Worm (Caenorhabditis elegans) whole organism, late embryonic: ENCODE data around the gene ZK380.6.

Experiments
- ahr-1 ChIP-seq: sonication (generic microtip); optimal IDR thresholded peaks from 2 replicates; lab custom pipeline; 2016; ENCODE audit warnings: missing genetic modification characterization, missing compliant biosample characterization
- ama-1 ChIP-seq: fragments of 150-350 bp; optimal IDR thresholded peaks from 2 replicates; lab custom pipeline; 2014
- ceh-14 ChIP-seq: sonication (generic microtip); optimal IDR thresholded peaks from 2 replicates; lab custom pipeline; 2016; ENCODE audit warnings: missing genotype, missing genetic modification characterization, missing compliant biosample characterization
- ceh-19 ChIP-seq: fragments of 200-800 bp; sonication (Bioruptor generic); optimal IDR thresholded peaks from 2 replicates; lab custom pipeline; 2018; ENCODE audit warnings: mild to moderate bottlenecking, missing genetic modification characterization, missing compliant biosample characterization
- ceh-2 ChIP-seq: sonication (generic microtip); optimal IDR thresholded peaks from 2 replicates; lab custom pipeline; 2016; ENCODE audit warnings: missing genotype, missing genetic modification characterization, missing compliant biosample characterization
- ceh-24 ChIP-seq: sonication (generic microtip); optimal IDR thresholded peaks from 2 replicates; lab custom pipeline; 2016; ENCODE audit warnings: mild to moderate bottlenecking, missing genetic modification characterization, missing compliant biosample characterization
- ceh-30 ChIP-seq: fragments of 150-350 bp; optimal IDR thresholded peaks from 2 replicates; lab custom pipeline; 2014; ENCODE audit warnings: missing biosample characterization, missing genetic modification characterization
- ceh-31 ChIP-seq: sonication (generic microtip); optimal IDR thresholded peaks from 2 replicates; lab custom pipeline; 2016; ENCODE audit warnings: missing genetic modification characterization, missing compliant biosample characterization
- ceh-45 ChIP-seq: fragments of 200-800 bp; sonication (Bioruptor generic); IDR thresholded peaks from 2 replicates; pipeline ENCODE4 v1.3.6; 2022; ENCODE audit warnings: missing genetic modification reagents, missing genetic modification characterization, missing compliant biosample characterization
- ceh-9 ChIP-seq: sonication (generic microtip); optimal IDR thresholded peaks from 2 replicates; lab custom pipeline; 2016; ENCODE audit warnings: mild to moderate bottlenecking, missing genetic modification characterization, inconsistent platforms, missing compliant biosample characterization
- che-1 ChIP-seq: sonication (generic microtip); optimal IDR thresholded peaks from 2 replicates; lab custom pipeline; 2016; ENCODE audit warnings: mild to moderate bottlenecking, missing genetic modification characterization, missing compliant biosample characterization
- dmd-4 ChIP-seq: sonication (generic microtip); optimal IDR thresholded peaks from 2 replicates; lab custom pipeline; 2016; ENCODE audit warnings: borderline replicate concordance, missing genetic modification characterization, missing compliant biosample characterization
- dve-1 ChIP-seq: sonication (generic microtip); optimal IDR thresholded peaks from 2 replicates; lab custom pipeline; 2017; ENCODE audit warnings: antibody characterized with exemption, mild to moderate bottlenecking, missing genetic modification characterization, missing compliant biosample characterization
- elt-2 ChIP-seq: sonication (generic microtip); optimal IDR thresholded peaks from 2 replicates; lab custom pipeline; 2016; ENCODE audit warnings: missing genetic modification reagents, missing genetic modification characterization, missing compliant biosample characterization
- ets-4 ChIP-seq: sonication (generic microtip); optimal IDR thresholded peaks from 2 replicates; lab custom pipeline; 2016; ENCODE audit warnings: missing genetic modification characterization, missing compliant biosample characterization
- fax-1 ChIP-seq: sonication (generic microtip); optimal IDR thresholded peaks from 2 replicates; lab custom pipeline; 2016; ENCODE audit warnings: missing genotype, missing genetic modification characterization, missing compliant biosample characterization
- fkh-6 ChIP-seq: sonication (generic microtip); optimal IDR thresholded peaks from 2 replicates; lab custom pipeline; 2016; ENCODE audit warnings: missing genetic modification characterization, missing compliant biosample characterization
- gmeb-2 ChIP-seq: sonication (generic microtip); optimal IDR thresholded peaks from 2 replicates; lab custom pipeline; 2016; ENCODE audit warnings: missing genetic modification characterization, inconsistent platforms, missing compliant biosample characterization
- hlh-13 ChIP-seq: fragments of 200-800 bp; sonication (Bioruptor generic); optimal IDR thresholded peaks from 2 replicates; lab custom pipeline; 2018; ENCODE audit warnings: mild to moderate bottlenecking, missing genetic modification characterization, missing compliant biosample characterization
- hlh-15 ChIP-seq: sonication (generic microtip); optimal IDR thresholded peaks from 2 replicates; lab custom pipeline; 2016; ENCODE audit warnings: missing genetic modification characterization, missing compliant biosample characterization
- hlh-30 ChIP-seq: sonication (generic microtip); optimal IDR thresholded peaks from 2 replicates; lab custom pipeline; 2017; ENCODE audit warnings: antibody characterized with exemption, missing genetic modification characterization, missing compliant biosample characterization; ENCODE audit not compliant: insufficient read depth
- hlh-6 ChIP-seq: sonication (generic microtip); optimal IDR thresholded peaks from 2 replicates; lab custom pipeline; 2016; ENCODE audit warnings: missing genotype, missing genetic modification characterization, missing compliant biosample characterization
- lim-6 ChIP-seq: sonication (generic microtip); optimal IDR thresholded peaks from 2 replicates; lab custom pipeline; 2016; ENCODE audit warnings: missing genetic modification characterization, missing compliant biosample characterization
- lin-11 ChIP-seq: fragments of 200-800 bp; sonication (Bioruptor generic); optimal IDR thresholded peaks from 2 replicates; lab custom pipeline; 2018; ENCODE audit warnings: mild to moderate bottlenecking, missing genetic modification characterization, missing compliant biosample characterization
- mec-3 ChIP-seq: sonication (generic microtip); optimal IDR thresholded peaks from 2 replicates; lab custom pipeline; 2016; ENCODE audit warnings: borderline replicate concordance, missing genetic modification characterization, missing compliant biosample characterization
- nfya-1 ChIP-seq: sonication (generic microtip); optimal IDR thresholded peaks from 2 replicates; lab custom pipeline; 2017; ENCODE audit warnings: missing genetic modification characterization, mild to moderate bottlenecking, missing compliant biosample characterization, antibody characterized with exemption, moderate library complexity
- nhr-11 ChIP-seq: fragments of 150-350 bp; optimal IDR thresholded peaks from 2 replicates; lab custom pipeline; 2014; ENCODE audit warnings: missing biosample characterization, missing genetic modification characterization
- nhr-232 ChIP-seq: sonication (generic microtip); optimal IDR thresholded peaks from 2 replicates; lab custom pipeline; 2016; ENCODE audit warnings: missing genetic modification characterization, missing compliant biosample characterization
- odd-2 ChIP-seq: sonication (generic microtip); optimal IDR thresholded peaks from 2 replicates; lab custom pipeline; 2017; ENCODE audit warnings: antibody characterized with exemption, mild to moderate bottlenecking, missing genetic modification characterization, missing compliant biosample characterization
- pag-3 ChIP-seq: sonication (generic microtip); optimal IDR thresholded peaks from 2 replicates; lab custom pipeline; 2016; ENCODE audit warnings: missing compliant biosample characterization, missing genetic modification characterization, borderline replicate concordance
- pax-1 ChIP-seq: fragments of 150-350 bp; optimal IDR thresholded peaks from 2 replicates; lab custom pipeline; 2014; ENCODE audit warnings: missing biosample characterization, missing genetic modification characterization
- pha-2 ChIP-seq: sonication (generic microtip); optimal IDR thresholded peaks from 2 replicates; lab custom pipeline; 2017; ENCODE audit warnings: mild to moderate bottlenecking, missing genetic modification characterization, missing compliant biosample characterization
- pha-4 ChIP-seq: fragments of 150-350 bp; optimal IDR thresholded peaks from 2 replicates; lab custom pipeline; 2018; ENCODE audit warnings: missing biosample characterization, missing genetic modification reagents, missing genetic modification characterization
- pros-1 ChIP-seq: fragments of 150-350 bp; optimal IDR thresholded peaks from 2 replicates; lab custom pipeline; 2014; ENCODE audit warnings: missing biosample characterization, missing genetic modification reagents, missing genetic modification characterization
- ref-2 ChIP-seq: sonication (generic microtip); optimal IDR thresholded peaks from 2 replicates; lab custom pipeline; 2016; ENCODE audit warnings: missing genetic modification characterization, missing compliant biosample characterization
- rnt-1 ChIP-seq: sonication (generic microtip); optimal IDR thresholded peaks from 2 replicates; lab custom pipeline; 2016; ENCODE audit warnings: missing genetic modification characterization, missing compliant biosample characterization
- sox-2 ChIP-seq: fragments of 200-800 bp; sonication (Bioruptor generic); IDR thresholded peaks from 2 replicates; pipeline ENCODE4 v1.3.6; 2022; ENCODE audit warnings: missing genetic modification reagents, missing genetic modification characterization, missing compliant biosample characterization
- sox-4 ChIP-seq: sonication (generic microtip); optimal IDR thresholded peaks from 2 replicates; lab custom pipeline; 2017; ENCODE audit warnings: mild to moderate bottlenecking, missing genetic modification characterization, inconsistent platforms, missing compliant biosample characterization
- syd-9 ChIP-seq: sonication (generic microtip); optimal IDR thresholded peaks from 2 replicates; lab custom pipeline; 2016; ENCODE audit warnings: mild to moderate bottlenecking, missing genetic modification characterization, moderate library complexity, missing compliant biosample characterization
- tbx-7 ChIP-seq: sonication (generic microtip); optimal IDR thresholded peaks from 2 replicates; lab custom pipeline; 2016; ENCODE audit warnings: missing genotype, missing genetic modification characterization, missing compliant biosample characterization
- ttx-3 ChIP-seq: sonication (generic microtip); optimal IDR thresholded peaks from 2 replicates; lab custom pipeline; 2016; ENCODE audit warnings: missing genetic modification reagents, missing genetic modification characterization, missing compliant biosample characterization
- unc-42 ChIP-seq: sonication (generic microtip); optimal IDR thresholded peaks from 2 replicates; lab custom pipeline; 2016; ENCODE audit warnings: missing genotype, missing genetic modification characterization, missing compliant biosample characterization
- unc-55 ChIP-seq: sonication (generic microtip); optimal IDR thresholded peaks from 2 replicates; lab custom pipeline; 2017; ENCODE audit warnings: missing biosample characterization, missing genetic modification reagents, missing genetic modification characterization
- unc-86 ChIP-seq: sonication (generic microtip); optimal IDR thresholded peaks from 2 replicates; lab custom pipeline; 2016; ENCODE audit warnings: missing genetic modification characterization, missing compliant biosample characterization
- zip-5 ChIP-seq: sonication (generic microtip); optimal IDR thresholded peaks from 2 replicates; lab custom pipeline; 2016; ENCODE audit warnings: missing genetic modification characterization, missing compliant biosample characterization
- ztf-16 ChIP-seq: sonication (generic microtip); optimal IDR thresholded peaks from 2 replicates; lab custom pipeline; 2017; ENCODE audit warnings: missing genetic modification characterization, missing compliant biosample characterization

The ZK380.6 gene

DNA sequence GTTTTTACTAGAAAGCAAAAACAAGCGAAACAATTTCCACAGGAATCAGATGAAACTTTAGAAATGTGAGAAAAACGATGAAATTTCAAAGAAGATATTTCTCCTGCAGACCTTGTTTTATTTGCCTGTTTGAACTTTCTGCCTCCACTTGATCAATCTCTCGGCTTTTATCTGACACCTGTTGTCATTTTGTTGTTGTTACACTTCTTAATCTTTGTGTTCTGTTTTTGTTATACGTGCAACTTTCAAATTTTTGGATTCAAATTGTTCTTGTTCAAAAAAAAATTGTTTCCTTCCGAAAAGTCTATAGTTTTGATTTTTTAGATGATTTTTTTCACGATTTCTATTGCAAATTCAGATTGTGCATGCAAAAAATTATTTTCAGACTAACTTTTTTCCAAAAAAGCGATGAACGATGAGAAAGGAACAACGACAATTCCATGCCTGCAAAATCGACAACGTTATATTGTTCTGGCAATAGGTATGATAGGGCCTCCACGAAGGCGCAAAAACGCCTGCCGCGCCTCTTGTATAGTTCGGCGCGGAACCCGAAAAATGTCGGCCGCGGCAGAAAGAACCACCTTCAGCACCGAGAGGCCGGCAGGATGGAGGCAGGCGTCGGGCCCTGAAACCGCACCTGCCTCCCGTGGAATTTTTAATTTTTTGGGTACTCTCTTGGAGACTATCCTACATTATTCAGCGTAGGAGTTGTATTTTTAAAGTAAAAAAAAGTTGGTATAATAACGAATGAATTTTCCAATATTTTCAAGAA is 33.4 kb upstream of the ZK380.6 start, which contains the start of gene H11E01.2:
Gene H11E01.2, plus strand, starts transcription at position 380 of the 772 bp plus-strand sequence.
- no peak for TF ChIP-seq ceh-24 (tag; lab: Kevin White, UChicago)
- TF ChIP-seq pha-4 (tag; lab: Kevin White, UChicago): no peak
- no peak for TF ChIP-seq zip-5 (tag; lab: Kevin White, UChicago)
- no peak for TF ChIP-seq ceh-9 (tag; lab: Kevin White, UChicago)
- TF ChIP-seq hlh-15 (tag; lab: Kevin White, UChicago): no peak
- TF ChIP-seq nhr-232 (tag; lab: Kevin White, UChicago): no peak
- TF ChIP-seq pros-1 (tag; lab: Kevin White, UChicago): no peak
- TF ChIP-seq pax-1 (tag; lab: Kevin White, UChicago): no peak
- no peak for TF ChIP-seq ceh-45 (GFP tag; lab: Robert Waterston, UW)
- no peak for TF ChIP-seq ets-4 (tag; lab: Kevin White, UChicago)
- no peak for TF ChIP-seq ttx-3 (tag; lab: Kevin White, UChicago)
- no peak for TF ChIP-seq fax-1 (tag; lab: Kevin White, UChicago)
- TF ChIP-seq ceh-30: no peak
- no peak for TF ChIP-seq elt-2 (tag; lab: Kevin White, UChicago)
- no peak for TF ChIP-seq nhr-11 (tag; lab: Kevin White, UChicago)
- no peak for TF ChIP-seq sox-4 (tag; lab: Kevin White, UChicago)
- TF ChIP-seq unc-55 (GFP tag; lab: Kevin White, UChicago): no peak
- no peak for TF ChIP-seq tbx-7
- no peak for TF ChIP-seq rnt-1 (tag; lab: Kevin White, UChicago)

DNA sequence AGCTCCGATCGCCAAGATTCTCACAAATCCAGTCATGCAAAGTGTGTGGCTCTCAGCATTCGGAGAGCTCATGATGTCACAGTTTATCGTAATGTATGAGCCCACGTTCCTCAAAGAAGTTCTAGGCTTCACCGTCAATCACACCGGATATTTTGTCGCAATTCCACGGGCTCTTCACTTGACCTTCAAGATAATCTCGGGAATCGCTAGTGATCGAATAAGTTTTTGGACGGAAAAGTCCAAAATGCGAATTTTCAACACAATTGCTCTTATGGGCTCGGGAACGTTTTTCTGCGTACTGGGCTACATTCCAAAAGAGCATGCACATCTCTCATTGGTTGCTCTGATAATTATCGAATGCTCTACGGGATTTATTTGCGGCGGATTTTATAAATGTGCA is 31.2 kb upstream of the ZK380.6 start:
- TF ChIP-seq hlh-6: no peak

DNA sequence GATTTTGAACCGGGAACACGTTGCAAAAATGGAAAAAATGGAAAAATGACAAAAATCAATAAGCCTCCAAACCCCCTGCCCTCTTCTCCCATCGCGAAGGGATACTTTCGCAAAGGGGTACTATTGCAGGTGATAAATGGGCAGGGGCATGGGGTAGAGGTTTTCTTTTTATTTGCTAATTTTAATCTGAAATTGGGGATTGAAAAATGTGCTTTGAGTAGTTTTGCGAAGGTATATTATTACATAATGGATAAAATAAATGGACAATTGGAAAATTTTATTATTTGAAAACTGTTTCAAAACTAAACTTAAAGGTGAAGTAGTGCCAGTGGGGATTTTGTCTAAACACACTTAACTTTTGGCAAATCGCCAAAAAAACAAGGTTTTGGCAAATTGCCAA is 27.2 kb upstream of the ZK380.6 start:
- TF ChIP-seq unc-55 (GFP tag; lab: Kevin White, UChicago): no peak
- peak; percentile 10 for TF ChIP-seq lin-11 (tag; lab: Kevin White, UChicago)
- TF ChIP-seq pha-2: no peak
- TF ChIP-seq ceh-14 (tag; lab: Kevin White, UChicago): peak; percentile 81
- TF ChIP-seq hlh-6: peak; percentile 7
- peak; percentile 60 for TF ChIP-seq unc-86
- peak; percentile 32 for TF ChIP-seq hlh-15 (tag; lab: Kevin White, UChicago)
- TF ChIP-seq lim-6 (tag; lab: Kevin White, UChicago): no peak
- no peak for TF ChIP-seq nhr-11 (tag; lab: Kevin White, UChicago)
- no peak for TF ChIP-seq odd-2 (tag; lab: Kevin White, UChicago)
- peak; percentile 72 for TF ChIP-seq elt-2 (tag; lab: Kevin White, UChicago)
- peak; percentile 31 for TF ChIP-seq nhr-232 (tag; lab: Kevin White, UChicago)
- TF ChIP-seq sox-2 (GFP tag; lab: Robert Waterston, UW): peak; percentile 59; the same call in 1 of the 2 replicates
- peak; percentile 54 for TF ChIP-seq ahr-1 (tag; lab: Kevin White, UChicago)
- peak; percentile 87 for TF ChIP-seq ceh-31 (tag; lab: Kevin White, UChicago)
- peak; percentile 17 for TF ChIP-seq dmd-4 (tag; lab: Kevin White, UChicago)
- peak; percentile 17 for TF ChIP-seq hlh-30 (tag; lab: Kevin White, UChicago)
- TF ChIP-seq ama-1 (lab: Kevin White, UChicago): no peak
- TF ChIP-seq fkh-6 (tag; lab: Kevin White, UChicago): peak; percentile 17
- no peak for TF ChIP-seq pax-1 (tag; lab: Kevin White, UChicago)
- peak; percentile 3 for TF ChIP-seq hlh-13
- peak; percentile 50 for TF ChIP-seq ceh-2 (tag; lab: Kevin White, UChicago)
- TF ChIP-seq unc-42: peak; percentile 84
- peak; percentile 54 for TF ChIP-seq gmeb-2 (tag; lab: Kevin White, UChicago)
- peak; percentile 90 for TF ChIP-seq dve-1 (tag; lab: Kevin White, UChicago)
- no peak for TF ChIP-seq ceh-19
- TF ChIP-seq mec-3: no peak
- TF ChIP-seq rnt-1 (tag; lab: Kevin White, UChicago): peak; percentile 82
- TF ChIP-seq zip-5 (tag; lab: Kevin White, UChicago): peak; percentile 13
- TF ChIP-seq ceh-9 (tag; lab: Kevin White, UChicago): no peak
- TF ChIP-seq ztf-16 (tag; lab: Kevin White, UChicago): peak; percentile 85
- peak; percentile 62 for TF ChIP-seq ttx-3 (tag; lab: Kevin White, UChicago)
- peak; percentile 91 for TF ChIP-seq ref-2 (tag; lab: Kevin White, UChicago)
- TF ChIP-seq syd-9 (tag; lab: Kevin White, UChicago): peak; percentile 77
- peak; percentile 31 for TF ChIP-seq che-1
- peak; percentile 93 for TF ChIP-seq nfya-1 (tag; lab: Kevin White, UChicago)
- no peak for TF ChIP-seq pag-3 (tag; lab: Kevin White, UChicago)
